Fruit fly (Drosophila melanogaster) whole organism, embryonic: ENCODE results near the gene udt.

Experiments used
- Adf1 ChIP-seq: fragments of 200-800 bp; sonication (Bioruptor generic); IDR thresholded peaks from 2 replicates; pipeline ENCODE4 v1.3.6; 2022; ENCODE audit warnings: missing biosample characterization, missing genetic modification characterization
- B-H2 ChIP-seq: fragments of 200-800 bp; sonication (Bioruptor generic); optimal IDR thresholded peaks from 2 replicates; lab custom pipeline; 2018; ENCODE audit warnings: missing biosample characterization, mild to moderate bottlenecking, missing genetic modification characterization
- BEAF-32 ChIP-seq: fragments of 200-800 bp; sonication (Bioruptor generic); optimal IDR thresholded peaks from 3 replicates; lab custom pipeline; 2017; ENCODE audit warnings: missing biosample characterization, missing genetic modification characterization, mild to moderate bottlenecking, moderate library complexity, missing genetic modification reagents
- Bdp1 ChIP-seq: fragments of 200-800 bp; sonication (Bioruptor generic); optimal IDR thresholded peaks from 3 replicates; lab custom pipeline; 2016; ENCODE audit warnings: missing biosample characterization, missing genetic modification characterization
- CG10321 ChIP-seq: fragments of 200-800 bp; sonication (Bioruptor generic); IDR thresholded peaks from 2 replicates; pipeline ENCODE4 v1.3.6; 2022; ENCODE audit warnings: missing biosample characterization, missing genetic modification characterization
- CG11085 ChIP-seq: fragments of 200-800 bp; sonication (Bioruptor generic); IDR thresholded peaks from 2 replicates; pipeline ENCODE4 v1.3.6; 2022; ENCODE audit warnings: missing biosample characterization, missing genetic modification characterization
- CG11398 ChIP-seq: fragments of 200-800 bp; sonication (Bioruptor generic); optimal IDR thresholded peaks from 2 replicates; lab custom pipeline; 2016; ENCODE audit warnings: missing biosample characterization, missing genetic modification characterization
- CG11560 ChIP-seq: fragments of 200-800 bp; sonication (Bioruptor generic); IDR thresholded peaks from 3 replicates; pipeline ENCODE4 v1.3.6; 2022; ENCODE audit warnings: missing biosample characterization, missing genetic modification characterization
- CG11695 ChIP-seq: fragments of 200-800 bp; sonication (Bioruptor generic); IDR thresholded peaks from 3 replicates; pipeline ENCODE4 v1.3.6; 2022; ENCODE audit warnings: missing biosample characterization, missing genetic modification characterization
- CG12769 ChIP-seq: fragments of 200-800 bp; sonication (Bioruptor generic); optimal IDR thresholded peaks from 2 replicates; lab custom pipeline; 2019; ENCODE audit warnings: missing biosample characterization, mild to moderate bottlenecking, missing genetic modification characterization, moderate library complexity
- CG13123 ChIP-seq: fragments of 200-800 bp; sonication (Bioruptor generic); optimal IDR thresholded peaks from 2 replicates; lab custom pipeline; 2016; ENCODE audit warnings: missing biosample characterization, missing genetic modification characterization
- CG14667 ChIP-seq: fragments of 200-800 bp; sonication (Bioruptor generic); IDR thresholded peaks from 2 replicates; pipeline ENCODE4 v1.3.6; 2022; ENCODE audit warnings: missing biosample characterization, missing genetic modification characterization
- CG14710 ChIP-seq: fragments of 200-800 bp; sonication (Bioruptor generic); optimal IDR thresholded peaks from 3 replicates; lab custom pipeline; 2019; ENCODE audit warnings: missing biosample characterization, mild to moderate bottlenecking, missing genetic modification characterization, moderate library complexity
- CG15269 ChIP-seq: fragments of 200-800 bp; sonication (Bioruptor generic); optimal IDR thresholded peaks from 2 replicates; lab custom pipeline; 2018; ENCODE audit warnings: missing biosample characterization, mild to moderate bottlenecking, missing genetic modification characterization, moderate library complexity
- CG1603 ChIP-seq: fragments of 200-800 bp; sonication (Bioruptor generic); optimal IDR thresholded peaks from 2 replicates; lab custom pipeline; 2019; ENCODE audit warnings: missing biosample characterization, mild to moderate bottlenecking, missing genetic modification characterization, moderate library complexity
- CG17568 ChIP-seq: fragments of 200-800 bp; sonication (Bioruptor generic); optimal IDR thresholded peaks from 2 replicates; lab custom pipeline; 2018; ENCODE audit warnings: missing biosample characterization, mild to moderate bottlenecking, missing genetic modification characterization, moderate library complexity
- CG18476 ChIP-seq: fragments of 200-800 bp; sonication (Bioruptor generic); optimal IDR thresholded peaks from 2 replicates; lab custom pipeline; 2016; ENCODE audit warnings: missing biosample characterization, mild to moderate bottlenecking, missing genetic modification characterization
- CG2129 ChIP-seq: fragments of 200-800 bp; sonication (Bioruptor generic); IDR thresholded peaks from 2 replicates; pipeline ENCODE4 v1.3.6; 2022; ENCODE audit warnings: missing biosample characterization, missing genetic modification characterization; ENCODE audit not compliant: partially characterized antibody
- CG2875 ChIP-seq: fragments of 200-800 bp; sonication (Bioruptor generic); optimal IDR thresholded peaks from 2 replicates; lab custom pipeline; 2017; ENCODE audit warnings: missing biosample characterization, mild to moderate bottlenecking, missing genetic modification characterization, missing genetic modification reagents
- CG32767 ChIP-seq: fragments of 200-800 bp; sonication (Bioruptor generic); IDR thresholded peaks from 2 replicates; pipeline ENCODE4 v1.3.6; 2022; ENCODE audit warnings: missing biosample characterization, missing genetic modification characterization
- CG3281 ChIP-seq: fragments of 200-800 bp; sonication (Bioruptor generic); optimal IDR thresholded peaks from 3 replicates; lab custom pipeline; 2017; ENCODE audit warnings: missing biosample characterization, mild to moderate bottlenecking, missing genetic modification characterization
- CG3995 ChIP-seq: fragments of 200-800 bp; sonication (Bioruptor generic); optimal IDR thresholded peaks from 3 replicates; lab custom pipeline; 2016; ENCODE audit warnings: missing biosample characterization, missing genetic modification characterization
- CG4282 ChIP-seq: fragments of 200-800 bp; sonication (Bioruptor generic); optimal IDR thresholded peaks from 2 replicates; lab custom pipeline; 2016; ENCODE audit warnings: missing biosample characterization, missing genetic modification characterization
- CG4328 ChIP-seq: fragments of 200-800 bp; sonication (Bioruptor generic); optimal IDR thresholded peaks from 3 replicates; lab custom pipeline; 2017; ENCODE audit warnings: missing biosample characterization, missing genetic modification reagents, missing genetic modification characterization
- CG6765 ChIP-seq: fragments of 200-800 bp; sonication (Bioruptor generic); optimal IDR thresholded peaks from 3 replicates; lab custom pipeline; 2017; ENCODE audit warnings: missing biosample characterization, mild to moderate bottlenecking, missing genetic modification characterization
- CG6813 ChIP-seq: fragments of 200-800 bp; sonication (Bioruptor generic); optimal IDR thresholded peaks from 2 replicates; lab custom pipeline; 2017; ENCODE audit warnings: missing biosample characterization, missing genetic modification characterization, mild to moderate bottlenecking, moderate library complexity, missing genetic modification reagents
- CG7372 ChIP-seq: fragments of 200-800 bp; sonication (Bioruptor generic); IDR thresholded peaks from 2 replicates; pipeline ENCODE4 v1.3.6; 2022; ENCODE audit warnings: missing biosample characterization, missing genetic modification characterization
- CG7963 ChIP-seq: fragments of 200-800 bp; sonication (Bioruptor generic); IDR thresholded peaks from 3 replicates; pipeline ENCODE4 v1.3.6; 2022; ENCODE audit warnings: missing biosample characterization, missing genetic modification characterization; ENCODE audit not compliant: partially characterized antibody
- CG8281 ChIP-seq: fragments of 200-800 bp; sonication (Bioruptor generic); optimal IDR thresholded peaks from 2 replicates; lab custom pipeline; 2018; ENCODE audit warnings: missing biosample characterization, mild to moderate bottlenecking, missing genetic modification characterization, moderate library complexity
- CG8290 ChIP-seq, 3 experiments: fragments of 200-800 bp; sonication (Bioruptor generic); optimal IDR thresholded peaks; 2 replicates each; lab custom pipeline; 2016 to 2019; ENCODE audit warnings: missing biosample characterization in 3 of 3, missing genetic modification characterization in 3 of 3, mild to moderate bottlenecking in 2 of 3, moderate library complexity in 1 of 3
- CoRest ChIP-seq: fragments of 200-800 bp; sonication (Bioruptor generic); optimal IDR thresholded peaks from 3 replicates; lab custom pipeline; 2018; ENCODE audit warnings: missing biosample characterization, mild to moderate bottlenecking, missing genetic modification characterization, moderate library complexity
- Eip74EF ChIP-seq, 2 experiments: fragments of 200-800 bp in 1 of 2; fragments of >200 bp in 1 of 2; sonication (Bioruptor generic) in 1 of 2; optimal IDR thresholded peaks; 2 replicates each; lab custom pipeline; 2017 to 2019; ENCODE audit warnings: missing biosample characterization in 2 of 2, missing genetic modification characterization in 2 of 2, mild to moderate bottlenecking in 1 of 2, moderate library complexity in 1 of 2
- MBD-R2 ChIP-seq: fragments of 200-800 bp; sonication (Bioruptor generic); IDR thresholded peaks from 2 replicates; pipeline ENCODE4 v1.3.6; 2022; ENCODE audit warnings: missing biosample characterization, missing genetic modification characterization
- NC2α ChIP-seq: fragments of 200-800 bp; sonication (Bioruptor generic); optimal IDR thresholded peaks from 2 replicates; lab custom pipeline; 2016; ENCODE audit warnings: missing biosample characterization, missing genetic modification characterization
- NC2β ChIP-seq: fragments of 200-800 bp; sonication (Bioruptor generic); optimal IDR thresholded peaks from 2 replicates; lab custom pipeline; 2016; ENCODE audit warnings: missing biosample characterization, missing genetic modification characterization
- ap ChIP-seq: fragments of 200-800 bp; sonication (Bioruptor generic); IDR thresholded peaks from 2 replicates; pipeline ENCODE4 v1.3.6; 2022; ENCODE audit warnings: missing biosample characterization, missing genetic modification characterization
- dimm ChIP-seq: fragments of 200-800 bp; sonication (Bioruptor generic); IDR thresholded peaks from 2 replicates; pipeline ENCODE4 v1.3.6; 2022; ENCODE audit warnings: missing biosample characterization, missing genetic modification characterization
- disco-r ChIP-seq: fragments of 200-800 bp; sonication (Bioruptor generic); optimal IDR thresholded peaks from 2 replicates; lab custom pipeline; 2016; ENCODE audit warnings: missing biosample characterization, missing genetic modification characterization
- fru ChIP-seq: fragments of >200 bp; optimal IDR thresholded peaks from 2 replicates; lab custom pipeline; 2017
- gfzf ChIP-seq: fragments of 200-800 bp; sonication (Bioruptor generic); optimal IDR thresholded peaks from 2 replicates; lab custom pipeline; 2016; ENCODE audit warnings: missing biosample characterization, mild to moderate bottlenecking, missing genetic modification characterization, moderate library complexity
- kay ChIP-seq: fragments of 200-800 bp; sonication (Bioruptor generic); optimal IDR thresholded peaks from 2 replicates; lab custom pipeline; 2016; ENCODE audit warnings: missing biosample characterization, missing genetic modification characterization
- oc ChIP-seq: fragments of 200-800 bp; sonication (Bioruptor generic); optimal IDR thresholded peaks from 2 replicates; lab custom pipeline; 2018; ENCODE audit warnings: missing biosample characterization, mild to moderate bottlenecking, missing genetic modification characterization, moderate library complexity
- odd ChIP-seq: fragments of 200-800 bp; sonication (Bioruptor generic); optimal IDR thresholded peaks from 2 replicates; lab custom pipeline; 2017; ENCODE audit warnings: missing biosample characterization, mild to moderate bottlenecking, missing genetic modification characterization
- onecut ChIP-seq: fragments of 200-800 bp; sonication (Bioruptor generic); IDR thresholded peaks from 2 replicates; pipeline ENCODE4 v1.3.6; 2022; ENCODE audit warnings: missing biosample characterization, missing genetic modification characterization
- p53 ChIP-seq: fragments of 200-800 bp; sonication (Bioruptor generic); optimal IDR thresholded peaks from 2 replicates; lab custom pipeline; 2016; ENCODE audit warnings: missing biosample characterization, missing genetic modification characterization
- peb ChIP-seq: fragments of 200-800 bp; sonication (Bioruptor generic); IDR thresholded peaks from 2 replicates; pipeline ENCODE4 v1.3.6; 2022; ENCODE audit warnings: missing biosample characterization, missing genetic modification characterization
- ro ChIP-seq: fragments of 200-800 bp; sonication (Bioruptor generic); IDR thresholded peaks from 2 replicates; pipeline ENCODE4 v1.3.6; 2022; ENCODE audit warnings: missing biosample characterization, missing genetic modification characterization
- sna ChIP-seq: fragments of 200-800 bp; sonication (Bioruptor generic); IDR thresholded peaks from 2 replicates; pipeline ENCODE4 v1.3.6; 2022; ENCODE audit warnings: missing biosample characterization, missing genetic modification characterization; ENCODE audit not compliant: partially characterized antibody
- tio ChIP-seq: fragments of 200-800 bp; sonication (Bioruptor generic); optimal IDR thresholded peaks from 2 replicates; lab custom pipeline; 2017; ENCODE audit warnings: missing biosample characterization, missing genetic modification characterization, inconsistent platforms
- zf30C ChIP-seq: fragments of 200-800 bp; sonication (Bioruptor generic); optimal IDR thresholded peaks from 3 replicates; lab custom pipeline; 2018; ENCODE audit warnings: missing biosample characterization, mild to moderate bottlenecking, missing genetic modification characterization
- zfh2 ChIP-seq: fragments of 200-800 bp; sonication (Bioruptor generic); optimal IDR thresholded peaks from 2 replicates; lab custom pipeline; 2016; ENCODE audit warnings: missing biosample characterization, missing genetic modification characterization

udt gene

dm6 chr3R:23772808-23773207 lies 9.7 kb upstream of the udt start, which contains the start of gene tst (continued):
- TF ChIP-seq gfzf (GFP tag; lab: Kevin White, UChicago) (peak; percentile 16), CG8290 (GFP tag; optimal IDR thresholded peaks at IDR 0.05; lab: Kevin White, UChicago) (peak; percentile 86), CG8290 (tag; optimal IDR thresholded peaks at IDR 0.05; lab: Kevin White, UChicago) (peak in 1 of 2 experiments; percentile 59), CG11398 (no peak), CG13123 (peak; percentile 87), BEAF-32 (peak; percentile 55), CG8281 (peak; percentile 68), CG32767 (peak; percentile 93), NC2α (GFP tag; lab: Kevin White, UChicago) (no peak), fru (lab: Kevin White, UChicago) (no peak), CG7963 (GFP tag; lab: Robert Waterston, UW) (no peak), oc (tag; lab: Kevin White, UChicago) (peak; percentile 89), Adf1 (GFP tag; lab: Robert Waterston, UW) (peak; percentile 78), CG2129 (GFP tag; lab: Robert Waterston, UW) (no peak), onecut (GFP tag; lab: Robert Waterston, UW) (peak; percentile 74), Eip74EF (GFP tag; optimal IDR thresholded peaks at IDR 0.05; lab: Kevin White, UChicago) (peak in 1 of 2 experiments; percentile 86), Bdp1 (GFP tag; lab: Kevin White, UChicago) (peak; percentile 36), CG17568 (GFP tag; lab: Kevin White, UChicago) (no peak), CG12769 (tag; lab: Kevin White, UChicago) (no peak), CG11560 (peak; percentile 91), ap (GFP tag; lab: Robert Waterston, UW) (peak; percentile 92), CG14710 (peak; percentile 96), CG6813 (GFP tag; lab: Kevin White, UChicago) (peak; percentile 77), CG14667 (GFP tag; lab: Robert Waterston, UW) (peak; percentile 98), CG3281 (GFP tag; lab: Kevin White, UChicago) (peak; percentile 87), sna (GFP tag; lab: Robert Waterston, UW) (no peak), p53 (GFP tag; lab: Kevin White, UChicago) (no peak), ro (GFP tag; lab: Robert Waterston, UW) (peak; percentile 94), zfh2 (GFP tag; lab: Kevin White, UChicago) (peak; percentile 79), CG3995 (GFP tag; lab: Kevin White, UChicago) (no peak), peb (GFP tag; lab: Robert Waterston, UW) (peak; percentile 92), CoRest (peak; percentile 94), CG15269 (tag; lab: Kevin White, UChicago) (peak; percentile 91), CG4328 (GFP tag; lab: Kevin White, UChicago) (peak; percentile 41), kay (GFP tag; lab: Kevin White, UChicago) (peak; percentile 74), zf30C (GFP tag; lab: Kevin White, UChicago) (no peak), NC2β (no peak), tio (GFP tag; lab: Kevin White, UChicago) (no peak), odd (GFP tag; lab: Kevin White, UChicago) (no peak), CG4282 (GFP tag; lab: Kevin White, UChicago) (no peak), CG10321 (GFP tag; lab: Robert Waterston, UW) (peak; percentile 55), MBD-R2 (peak; percentile 97), B-H2 (GFP tag; lab: Kevin White, UChicago) (no peak), CG11085 (GFP tag; lab: Robert Waterston, UW) (peak; percentile 95), CG11695 (GFP tag; lab: Robert Waterston, UW) (peak; percentile 93), CG6765 (GFP tag; lab: Kevin White, UChicago) (peak; percentile 72), CG1603 (no peak), dimm (GFP tag; lab: Robert Waterston, UW) (peak; percentile 90), disco-r (no peak), CG18476 (peak; percentile 75), CG2875 (GFP tag; lab: Kevin White, UChicago) (peak; percentile 66), CG7372 (GFP tag; lab: Robert Waterston, UW) (peak; percentile 97)
